Fruit fly (Drosophila melanogaster) whole organism, prepupa: ENCODE measurements around the gene CG13898.

Experiments used
- CG10631 ChIP-seq: fragments of 200-800 bp; sonication (Bioruptor generic); optimal IDR thresholded peaks from 2 replicates; lab custom pipeline; 2016; ENCODE audit warnings: missing biosample characterization, missing genetic modification characterization
- CG16779 ChIP-seq: fragments of 200-800 bp; sonication (Bioruptor generic); optimal IDR thresholded peaks from 3 replicates; lab custom pipeline; 2017; ENCODE audit warnings: missing biosample characterization, mild to moderate bottlenecking, missing genetic modification characterization
- CG4318 ChIP-seq: fragments of 200-800 bp; sonication (Bioruptor generic); optimal IDR thresholded peaks from 3 replicates; lab custom pipeline; 2017; ENCODE audit warnings: missing biosample characterization, mild to moderate bottlenecking, missing genetic modification characterization
- Hr4 ChIP-seq: fragments of 200-800 bp; sonication (Bioruptor generic); optimal IDR thresholded peaks from 3 replicates; lab custom pipeline; 2016; ENCODE audit warnings: missing biosample characterization, missing genetic modification characterization
- acj6 ChIP-seq: fragments of 200-800 bp; sonication (Bioruptor generic); optimal IDR thresholded peaks from 3 replicates; lab custom pipeline; 2016; ENCODE audit warnings: missing biosample characterization, missing genetic modification characterization
- dac ChIP-seq: fragments of 200-800 bp; sonication (Bioruptor generic); optimal IDR thresholded peaks from 2 replicates; lab custom pipeline; 2017; ENCODE audit warnings: missing biosample characterization, mild to moderate bottlenecking, missing genetic modification characterization
- pdm3 ChIP-seq: fragments of 200-800 bp; sonication (Bioruptor generic); optimal IDR thresholded peaks from 3 replicates; lab custom pipeline; 2016; ENCODE audit warnings: missing biosample characterization, missing genetic modification characterization

- TF ChIP-seq Hr4 (GFP tag; lab: Kevin White, UChicago) (peak; percentile 95), pdm3 (GFP tag; lab: Kevin White, UChicago) (peak; percentile 84), CG16779 (tag; lab: Kevin White, UChicago) (peak; percentile 85), CG10631 (GFP tag; lab: Kevin White, UChicago) (peak; percentile 91), CG4318 (GFP tag; lab: Kevin White, UChicago) (peak; percentile 92), acj6 (GFP tag; lab: Kevin White, UChicago) (peak; percentile 88), dac (GFP tag; lab: Kevin White, UChicago) (peak; percentile 90)
Measured at dm6 chr3L:813229-813837, 9.5 kb upstream of the CG13898 start.
